Fruit fly (Drosophila melanogaster): ENCODE results near the gene hop.

DNA sequence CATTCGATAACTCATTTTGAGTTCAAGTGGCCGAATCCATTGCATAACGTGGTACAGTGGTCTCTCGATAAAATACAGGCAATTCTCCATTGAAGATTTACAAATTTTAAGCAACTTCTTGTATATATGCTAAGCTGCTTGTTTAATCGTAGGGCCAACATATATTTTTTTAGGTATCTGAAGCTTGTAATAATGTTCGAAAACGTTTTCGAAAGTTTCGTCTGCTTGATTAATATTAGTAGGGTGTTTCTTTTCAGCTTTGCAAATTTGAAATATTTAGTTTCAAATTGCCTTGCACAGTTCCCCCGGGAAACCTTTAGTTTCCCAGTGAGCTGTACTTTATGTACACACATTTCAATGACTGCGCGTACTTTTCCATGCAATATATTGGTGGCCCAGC, 11.8 kb upstream of the hop start:
- TF ChIP-seq psq (optimal IDR thresholded peaks at IDR 0.05) = no peak
- no peak for TF ChIP-seq h (optimal IDR thresholded peaks at IDR 0.05)
